Fruit fly (Drosophila melanogaster): ENCODE measurements around the gene Rtnl2.

dm6 chr3R:7572237-7572636 is 42.2 kb upstream of the Rtnl2 start:
- TF ChIP-seq CrebA (GFP tag; optimal IDR thresholded peaks at IDR 0.05; ENCODE audit: borderline replicate concordance): no peak
- TF ChIP-seq lola (GFP tag; optimal IDR thresholded peaks at IDR 0.05): no peak

Measured in whole organism, wandering third instar larva.